Fruit fly (Drosophila melanogaster) Kc167 (cell line): ENCODE results near the gene Tango6.

Experiments used
- Sin3A ChIP-seq: fragments of >200 bp; optimal IDR thresholded peaks from 2 replicates; lab custom pipeline; 2018; ENCODE audit warnings: missing external identifiers
- psq ChIP-seq: fragments of >200 bp; optimal IDR thresholded peaks from 2 replicates; lab custom pipeline; 2017; ENCODE audit warnings: missing external identifiers

- TF ChIP-seq psq (no peak), Sin3A (lab: Kevin White, UChicago) (no peak)
These were observed 24.4 kb upstream of the Tango6 start for dm6 chr2L:18944175-18945012.
